In the genomic region with DNA sequence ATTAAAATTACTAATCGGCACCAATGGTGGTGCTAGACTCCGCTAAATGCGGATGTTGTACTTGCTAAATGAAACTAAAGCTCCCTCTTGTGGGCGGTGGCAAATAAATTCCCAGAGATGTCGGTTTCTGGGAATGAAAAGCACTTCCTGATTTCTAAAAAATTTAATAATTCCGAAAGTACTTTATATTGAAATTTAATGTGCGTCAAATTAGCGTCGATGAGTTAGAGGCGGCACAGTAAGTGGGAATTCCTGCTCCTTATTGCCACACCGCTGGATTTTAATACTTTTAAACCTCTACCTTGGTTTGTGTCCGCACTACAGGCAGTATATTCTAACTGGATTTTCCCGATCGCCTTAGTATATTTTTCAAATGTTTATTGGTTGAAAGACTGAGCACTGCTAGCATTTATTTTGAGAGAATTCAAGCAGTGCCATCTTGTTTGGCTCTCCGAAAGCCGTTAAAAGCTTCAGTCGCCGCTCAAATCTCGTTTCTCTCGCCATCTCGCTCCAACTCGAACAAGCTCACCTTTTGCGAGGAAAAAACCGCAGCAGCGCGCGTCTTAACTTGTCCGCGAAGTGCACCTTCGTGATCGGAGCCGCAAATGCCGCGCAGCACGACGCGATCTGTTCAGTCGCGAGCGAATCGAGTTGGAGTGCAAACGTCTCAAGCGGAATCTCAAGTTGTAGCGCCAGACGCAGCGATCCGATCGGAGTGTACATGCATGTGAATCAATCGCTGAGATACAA, we compare ENCODE assay signal across 5 fruit fly cellular contexts.
A peak's percentile ranks its signal among the peaks of the same experiment; 100 is the strongest.
TF ChIP-seq lines count a peak whose summit lies in the region.

A gene (plus strand): TSS at position 663 of the 750 bp plus-strand sequence.

TF ChIP-seq in whole organism, adult, 20 proteins besides CTCF, POLR2A, EP300 and RAD21 (continued from another document):
- peak; percentile 4 for TF ChIP-seq toe (GFP tag; optimal IDR thresholded peaks at IDR 0.05; lab: Kevin White, UChicago)
- TF ChIP-seq CG14711 (tag; optimal IDR thresholded peaks at IDR 0.05; lab: Kevin White, UChicago): no peak
- TF ChIP-seq tj (GFP tag; optimal IDR thresholded peaks at IDR 0.05; lab: Kevin White, UChicago): no peak
- TF ChIP-seq CG11617 (GFP tag; optimal IDR thresholded peaks at IDR 0.05; lab: Kevin White, UChicago): no peak
TF ChIP-seq in whole organism, adult: peak in this region for 10.

TF ChIP-seq in whole organism, embryonic, 481 proteins besides CTCF, POLR2A, EP300 and RAD21 (continued from another document and continues in another):
- peak; percentile 49 for TF ChIP-seq NfI (GFP tag; optimal IDR thresholded peaks at IDR 0.05; lab: Kevin White, UChicago)
- TF ChIP-seq CG8290 (GFP tag; optimal IDR thresholded peaks at IDR 0.05; lab: Kevin White, UChicago): peak; percentile 63
- TF ChIP-seq CG8290 (tag; optimal IDR thresholded peaks at IDR 0.05; lab: Kevin White, UChicago): peak in 1 of 2 experiments; percentile 28
- TF ChIP-seq sisA (GFP tag; IDR thresholded peaks at IDR 0.05; lab: Robert Waterston, UW): no peak
- no peak for TF ChIP-seq pfk (GFP tag; optimal IDR thresholded peaks at IDR 0.05; lab: Kevin White, UChicago)
- TF ChIP-seq CG6654 (GFP tag; optimal IDR thresholded peaks at IDR 0.05; lab: Kevin White, UChicago): peak; percentile 51
- no peak for TF ChIP-seq Bteb2 (GFP tag; optimal IDR thresholded peaks at IDR 0.05; lab: Kevin White, UChicago)
- TF ChIP-seq mld (GFP tag; IDR thresholded peaks at IDR 0.05; lab: Robert Waterston, UW; ENCODE audit: partially characterized antibody): no peak
- no peak for TF ChIP-seq Oli (tag; optimal IDR thresholded peaks at IDR 0.05; lab: Kevin White, UChicago)
- peak; percentile 47 for TF ChIP-seq CG10147 (GFP tag; optimal IDR thresholded peaks at IDR 0.05; lab: Kevin White, UChicago)
- TF ChIP-seq pum (GFP tag; optimal IDR thresholded peaks at IDR 0.05; lab: Kevin White, UChicago): peak; percentile 10
- TF ChIP-seq CG18599 (GFP tag; optimal IDR thresholded peaks at IDR 0.05; lab: Kevin White, UChicago): peak; percentile 11
- no peak for TF ChIP-seq D19A (tag; optimal IDR thresholded peaks at IDR 0.05; lab: Kevin White, UChicago)
- TF ChIP-seq CG11695 (GFP tag; IDR thresholded peaks at IDR 0.05; lab: Robert Waterston, UW): no peak
- TF ChIP-seq usp (GFP tag; optimal IDR thresholded peaks at IDR 0.05; lab: Kevin White, UChicago): no peak
- no peak for TF ChIP-seq dan (GFP tag; IDR thresholded peaks at IDR 0.05; lab: Robert Waterston, UW)
- TF ChIP-seq croc (GFP tag; conservative IDR thresholded peaks at IDR 0.05; lab: Robert Waterston, UW): no peak
- TF ChIP-seq dmrt99B (tag; optimal IDR thresholded peaks at IDR 0.05; lab: Kevin White, UChicago): peak; percentile 9
- TF ChIP-seq CG11504 (tag; optimal IDR thresholded peaks at IDR 0.05; lab: Kevin White, UChicago): peak; percentile 63
- TF ChIP-seq ash1 (GFP tag; optimal IDR thresholded peaks at IDR 0.05; lab: Kevin White, UChicago): no peak
- TF ChIP-seq CkIIα-i1 (GFP tag; IDR thresholded peaks at IDR 0.05; lab: Robert Waterston, UW): no peak
- no peak for TF ChIP-seq ems (GFP tag; optimal IDR thresholded peaks at IDR 0.05; lab: Kevin White, UChicago)
- TF ChIP-seq unpg (GFP tag; optimal IDR thresholded peaks at IDR 0.05; lab: Kevin White, UChicago): no peak
- no peak for TF ChIP-seq nerfin-1 (tag; optimal IDR thresholded peaks at IDR 0.05; lab: Kevin White, UChicago)
- TF ChIP-seq ttk (GFP tag; IDR thresholded peaks at IDR 0.05; lab: Robert Waterston, UW): no peak
- peak; percentile 12 for TF ChIP-seq CG30020 (tag; optimal IDR thresholded peaks at IDR 0.05; lab: Kevin White, UChicago)
- TF ChIP-seq chm (GFP tag; IDR thresholded peaks at IDR 0.05; lab: Robert Waterston, UW): peak; percentile 69; the same call in 1 of the 2 replicates
- peak; percentile 66; the same call in 2 of the 3 replicates for TF ChIP-seq CG11456 (GFP tag; IDR thresholded peaks at IDR 0.05; lab: Robert Waterston, UW)
- peak; percentile 8; the same call in 1 of the 2 replicates for TF ChIP-seq danr (GFP tag; IDR thresholded peaks at IDR 0.05; lab: Robert Waterston, UW)

TF ChIP-seq in whole organism, prepupa, 60 proteins besides CTCF, POLR2A, EP300 and RAD21 (continued from another document and continues in another):
- TF ChIP-seq topi (GFP tag; optimal IDR thresholded peaks at IDR 0.05; lab: Kevin White, UChicago): peak; percentile 13
- no peak for TF ChIP-seq CG10669 (GFP tag; optimal IDR thresholded peaks at IDR 0.05; lab: Kevin White, UChicago)
- TF ChIP-seq spab (GFP tag; optimal IDR thresholded peaks at IDR 0.05; lab: Kevin White, UChicago): no peak
- no peak for TF ChIP-seq fkh (GFP tag; optimal IDR thresholded peaks at IDR 0.05; lab: Kevin White, UChicago)
- no peak for TF ChIP-seq CG34406 (GFP tag; optimal IDR thresholded peaks at IDR 0.05; lab: Kevin White, UChicago)
- TF ChIP-seq vri (GFP tag; optimal IDR thresholded peaks at IDR 0.05; lab: Kevin White, UChicago): peak; percentile 5
- TF ChIP-seq CG11902 (GFP tag; optimal IDR thresholded peaks at IDR 0.05; lab: Kevin White, UChicago): no peak
- TF ChIP-seq acj6 (GFP tag; optimal IDR thresholded peaks at IDR 0.05; lab: Kevin White, UChicago): peak; percentile 29
- TF ChIP-seq Sox15 (GFP tag; optimal IDR thresholded peaks at IDR 0.05; lab: Kevin White, UChicago): no peak
- TF ChIP-seq CG6854 (GFP tag; optimal IDR thresholded peaks at IDR 0.05; lab: Kevin White, UChicago): peak; percentile 85
- no peak for TF ChIP-seq Gug (GFP tag; IDR thresholded peaks at IDR 0.05; lab: Robert Waterston, UW)
- TF ChIP-seq salr (GFP tag; optimal IDR thresholded peaks at IDR 0.05; lab: Kevin White, UChicago): no peak
- no peak; the same call in 2 of the 3 replicates for TF ChIP-seq CG8119 (GFP tag; IDR thresholded peaks at IDR 0.05; lab: Robert Waterston, UW)
- TF ChIP-seq Met (GFP tag; optimal IDR thresholded peaks at IDR 0.05; lab: Kevin White, UChicago): peak; percentile 30
- peak; percentile 4 for TF ChIP-seq OdsH (GFP tag; optimal IDR thresholded peaks at IDR 0.05; lab: Kevin White, UChicago)
- peak; percentile 30 for TF ChIP-seq CG16779 (tag; optimal IDR thresholded peaks at IDR 0.05; lab: Kevin White, UChicago)
- peak; percentile 12 for TF ChIP-seq Ets21C (GFP tag; optimal IDR thresholded peaks at IDR 0.05; lab: Kevin White, UChicago)
- no peak for TF ChIP-seq Blimp-1 (GFP tag; optimal IDR thresholded peaks at IDR 0.05; lab: Kevin White, UChicago)
- TF ChIP-seq CG8319 (GFP tag; optimal IDR thresholded peaks at IDR 0.05; lab: Kevin White, UChicago): no peak
- peak; percentile 59 for TF ChIP-seq net (GFP tag; optimal IDR thresholded peaks at IDR 0.05; lab: Kevin White, UChicago)
- TF ChIP-seq CG6792 (GFP tag; optimal IDR thresholded peaks at IDR 0.05; lab: Kevin White, UChicago): no peak
- no peak for TF ChIP-seq Smox (GFP tag; optimal IDR thresholded peaks at IDR 0.05; lab: Kevin White, UChicago)
- peak; percentile 30 for TF ChIP-seq CG7368 (GFP tag; optimal IDR thresholded peaks at IDR 0.05; lab: Kevin White, UChicago)
- no peak for TF ChIP-seq CG4318 (GFP tag; optimal IDR thresholded peaks at IDR 0.05; lab: Kevin White, UChicago)
- TF ChIP-seq lz (GFP tag; optimal IDR thresholded peaks at IDR 0.05; lab: Kevin White, UChicago): peak; percentile 5
- TF ChIP-seq dsx (GFP tag; optimal IDR thresholded peaks at IDR 0.05; lab: Kevin White, UChicago; ENCODE audit: poor library complexity, severe bottlenecking): peak; percentile 93
- TF ChIP-seq CG1621 (tag; optimal IDR thresholded peaks at IDR 0.05; lab: Kevin White, UChicago): peak; percentile 41
- peak; percentile 46 for TF ChIP-seq Hr39 (GFP tag; optimal IDR thresholded peaks at IDR 0.05; lab: Kevin White, UChicago)
- peak; percentile 48; the same call in 2 of the 3 replicates for TF ChIP-seq CG6163 (GFP tag; IDR thresholded peaks at IDR 0.05; lab: Robert Waterston, UW)
- peak; percentile 46 for TF ChIP-seq CG31627 (GFP tag; optimal IDR thresholded peaks at IDR 0.05; lab: Kevin White, UChicago)
- TF ChIP-seq esn (GFP tag; optimal IDR thresholded peaks at IDR 0.05; lab: Kevin White, UChicago): peak; percentile 9

TF ChIP-seq in whole organism, pupa, 21 proteins besides CTCF, POLR2A, EP300 and RAD21 (continued from another document):
- TF ChIP-seq CG32121 (GFP tag; IDR thresholded peaks at IDR 0.05; lab: Robert Waterston, UW): peak; percentile 42; the same call in 1 of the 2 replicates
- TF ChIP-seq CG17806 (tag; optimal IDR thresholded peaks at IDR 0.05; lab: Kevin White, UChicago): no peak
- TF ChIP-seq Pif1B (GFP tag; optimal IDR thresholded peaks at IDR 0.05; lab: Kevin White, UChicago): no peak
TF ChIP-seq in whole organism, pupa: peak in this region for 8.

TF ChIP-seq in whole organism, wandering third instar larva, 38 proteins besides CTCF, POLR2A, EP300 and RAD21 (continued from another document):
- TF ChIP-seq h (GFP tag; optimal IDR thresholded peaks at IDR 0.05; lab: Kevin White, UChicago): peak; percentile 9
- TF ChIP-seq Dif (GFP tag; optimal IDR thresholded peaks at IDR 0.05; lab: Kevin White, UChicago; ENCODE audit: partially characterized antibody): peak; percentile 59
- TF ChIP-seq foxo (GFP tag; optimal IDR thresholded peaks at IDR 0.05; lab: Kevin White, UChicago): no peak
- TF ChIP-seq tai (GFP tag; optimal IDR thresholded peaks at IDR 0.05; lab: Kevin White, UChicago): peak; percentile 57
- TF ChIP-seq CG32264 (GFP tag; optimal IDR thresholded peaks at IDR 0.05; lab: Kevin White, UChicago): no peak
- TF ChIP-seq Hnf4 (GFP tag; optimal IDR thresholded peaks at IDR 0.05; lab: Kevin White, UChicago): peak; percentile 7
- TF ChIP-seq dsf (GFP tag; optimal IDR thresholded peaks at IDR 0.05; lab: Kevin White, UChicago; ENCODE audit: borderline replicate concordance): no peak
- no peak for TF ChIP-seq fru (GFP tag; optimal IDR thresholded peaks at IDR 0.05; lab: Kevin White, UChicago)
- TF ChIP-seq HLH106 (tag; optimal IDR thresholded peaks at IDR 0.05; lab: Kevin White, UChicago): no peak
- no peak for TF ChIP-seq OdsH (GFP tag; optimal IDR thresholded peaks at IDR 0.05; lab: Kevin White, UChicago)
- TF ChIP-seq sv (GFP tag; optimal IDR thresholded peaks at IDR 0.05; lab: Kevin White, UChicago): peak; percentile 55
